Worm (Caenorhabditis elegans) whole organism, mixed stage, embryonic: ENCODE results near the gene C05C10.8.

Source experiments
- hlh-1 ChIP-seq: fragments of 150-350 bp; optimal IDR thresholded peaks from 2 replicates; lab custom pipeline; 2014; ENCODE audit warnings: missing biosample characterization, missing genetic modification reagents, missing genetic modification characterization
- nhr-76 ChIP-seq: sonication (generic microtip); optimal IDR thresholded peaks from 2 replicates; lab custom pipeline; 2017; ENCODE audit warnings: missing biosample characterization, missing genetic modification characterization
- unc-62 ChIP-seq: fragments of 150-350 bp; optimal IDR thresholded peaks from 2 replicates; lab custom pipeline; 2014; ENCODE audit warnings: missing biosample characterization, missing genetic modification reagents, missing genetic modification characterization

- TF ChIP-seq hlh-1 (tag; lab: Kevin White, UChicago) (no peak), nhr-76 (no peak), unc-62 (no peak)
Observed at ce11 chrII:9938877-9939276, 21.1 kb upstream of the C05C10.8 start, which contains the start of the genes C05C10.7 and C05C10.5.
